Fruit fly (Drosophila melanogaster): ENCODE data around the gene CG42747.
A peak's percentile ranks its signal among the peaks of the same experiment; 100 is the strongest.

Gene CG42747

dm6 chr3L:6397835-6398234, 2.6 kb upstream of the CG42747 start (continued):
- no peak for TF ChIP-seq CG3281 (GFP tag; optimal IDR thresholded peaks at IDR 0.05)

DNA sequence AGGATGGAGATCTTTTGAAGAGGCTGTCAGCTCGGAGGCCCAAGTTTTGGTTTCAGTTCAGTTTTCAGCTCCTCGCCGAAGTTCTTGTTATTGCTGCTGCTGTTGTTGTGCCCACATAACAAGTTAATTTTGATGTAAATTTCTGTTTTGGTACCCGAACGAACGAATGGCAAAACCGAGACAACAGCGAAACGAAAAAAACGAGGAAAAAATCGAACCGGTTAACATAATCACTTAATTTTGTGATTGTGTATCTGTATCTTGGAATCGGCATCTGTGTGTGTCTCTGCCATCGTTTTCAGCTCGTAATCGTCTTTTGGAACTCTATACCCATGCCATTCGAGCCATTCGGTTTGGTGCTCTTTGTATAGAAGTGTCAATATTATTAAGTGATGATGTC, 3.7 kb downstream of the CG42747 start:
- peak; percentile 15 for TF ChIP-seq pfk (GFP tag; optimal IDR thresholded peaks at IDR 0.05)
- peak; percentile 15 for TF ChIP-seq mirr (GFP tag; optimal IDR thresholded peaks at IDR 0.05)
- 0 out of 2 replicates have a peak, but pooled peaks have one; percentile 13 for TF ChIP-seq Adf1 (GFP tag; IDR thresholded peaks at IDR 0.05)
- TF ChIP-seq chinmo (GFP tag; IDR thresholded peaks at IDR 0.05; ENCODE audit: partially characterized antibody) = 0 out of 4 replicates have a peak, but pooled peaks have one; percentile 76
- TF ChIP-seq CG17359 (tag; optimal IDR thresholded peaks at IDR 0.05) = no peak
- peak; percentile 88 for TF ChIP-seq abd-A (tag; optimal IDR thresholded peaks at IDR 0.05)
- TF ChIP-seq CG34224 (GFP tag; IDR thresholded peaks at IDR 0.05; ENCODE audit: partially characterized antibody) = peak; percentile 14; the same call in 1 of the 3 replicates
- no peak for TF ChIP-seq CG8944 (GFP tag; optimal IDR thresholded peaks at IDR 0.05)
- peak; percentile 76 for TF ChIP-seq oc (tag; optimal IDR thresholded peaks at IDR 0.05)
- TF ChIP-seq p53 (GFP tag; optimal IDR thresholded peaks at IDR 0.05) = no peak
- TF ChIP-seq al (GFP tag; IDR thresholded peaks at IDR 0.05) = no peak
- peak; percentile 17 for TF ChIP-seq cg (GFP tag; optimal IDR thresholded peaks at IDR 0.05)
- 0 out of 2 replicates have a peak, but pooled peaks have one; percentile 25 for TF ChIP-seq vvl (GFP tag; IDR thresholded peaks at IDR 0.05)
- TF ChIP-seq B-H2 (GFP tag; optimal IDR thresholded peaks at IDR 0.05) = peak; percentile 20
- TF ChIP-seq CG13894 (tag; optimal IDR thresholded peaks at IDR 0.05) = peak; percentile 53
- peak; percentile 33 for TF ChIP-seq grn (GFP tag; optimal IDR thresholded peaks at IDR 0.05)
- peak; percentile 7 for TF ChIP-seq sqz (GFP tag; optimal IDR thresholded peaks at IDR 0.05)
- peak; percentile 72 for TF ChIP-seq Deaf1 (tag; optimal IDR thresholded peaks at IDR 0.05)
- peak; percentile 51 for TF ChIP-seq CG15269 (tag; optimal IDR thresholded peaks at IDR 0.05)

DNA sequence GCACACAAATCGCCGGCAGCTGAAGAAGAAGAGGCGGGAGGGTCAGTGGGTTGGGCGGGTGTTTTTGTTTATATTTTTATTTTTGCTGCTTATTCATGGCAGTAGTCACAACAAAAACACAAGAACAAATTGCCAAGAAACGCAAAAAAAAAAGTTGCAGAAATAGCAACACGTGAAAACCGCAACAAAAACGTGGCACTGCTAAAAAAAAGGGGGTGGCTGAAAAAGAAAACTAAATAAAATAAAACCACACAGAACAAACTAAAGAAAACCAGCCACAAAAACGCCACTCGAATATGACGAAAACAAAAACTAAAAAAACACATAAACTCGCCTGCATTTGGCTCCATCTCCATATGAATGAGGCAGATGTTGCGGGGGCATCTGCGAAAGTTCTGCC, 4.5 kb downstream of the CG42747 start:
- TF ChIP-seq Mrtf (GFP tag; IDR thresholded peaks at IDR 0.05) (no peak), bsh (GFP tag; optimal IDR thresholded peaks at IDR 0.05) (peak in 1 of 2 experiments; percentile 33)

- TF ChIP-seq Six4 (GFP tag; optimal IDR thresholded peaks at IDR 0.05) = no peak
- no peak for TF ChIP-seq insv (GFP tag; optimal IDR thresholded peaks at IDR 0.05)
- TF ChIP-seq gce (GFP tag; IDR thresholded peaks at IDR 0.05) = no peak
- no peak for TF ChIP-seq fu2 (GFP tag; optimal IDR thresholded peaks at IDR 0.05)
- no peak for TF ChIP-seq caup (GFP tag; optimal IDR thresholded peaks at IDR 0.05; ENCODE audit: severe bottlenecking)
These were observed 36.8 kb downstream of the CG42747 start for dm6 chr3L:6437235-6437634.

DNA sequence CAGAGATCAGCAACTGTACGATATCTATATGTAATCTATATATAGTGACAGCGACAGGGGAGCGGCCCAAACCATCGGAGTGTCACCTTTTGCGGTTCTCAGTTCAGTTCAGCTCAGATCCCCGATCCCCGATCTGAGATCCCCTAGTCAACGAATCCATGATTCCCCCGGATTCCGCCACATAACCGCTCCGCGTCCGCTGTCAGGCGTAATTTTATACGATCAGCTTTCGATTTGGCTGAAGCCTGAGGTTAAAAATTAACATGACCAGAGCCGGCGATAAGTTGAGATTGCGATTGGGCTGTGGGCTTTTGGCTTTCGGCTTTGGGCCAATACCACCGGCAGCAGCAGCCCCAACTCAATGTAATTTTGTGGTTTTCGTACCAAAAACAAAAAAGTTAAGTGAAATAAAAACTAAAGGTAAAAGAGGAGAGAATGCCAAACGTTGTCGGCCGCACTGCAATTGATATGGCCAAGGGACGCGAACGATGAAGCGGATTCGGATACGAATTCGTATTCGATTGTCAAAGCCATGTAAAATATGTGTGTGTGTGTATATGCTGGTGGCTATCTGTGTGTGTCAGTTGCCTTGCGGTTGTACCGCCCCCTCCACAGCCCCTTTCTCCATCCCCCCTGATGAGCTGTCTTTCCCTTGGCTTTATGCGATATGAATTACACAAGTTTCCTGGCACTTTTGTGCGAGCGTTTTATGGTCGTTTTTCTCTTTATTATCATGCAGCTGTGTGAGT, 39.5 kb downstream of the CG42747 start:
- TF ChIP-seq crol (GFP tag; IDR thresholded peaks at IDR 0.05) (peak; percentile 52), CG3847 (GFP tag; IDR thresholded peaks at IDR 0.05) (0 out of 2 replicates have a peak, but pooled peaks have one; percentile 7), cg (GFP tag; optimal IDR thresholded peaks at IDR 0.05) (peak; percentile 34), gcm (GFP tag; optimal IDR thresholded peaks at IDR 0.05) (no peak)

DNA sequence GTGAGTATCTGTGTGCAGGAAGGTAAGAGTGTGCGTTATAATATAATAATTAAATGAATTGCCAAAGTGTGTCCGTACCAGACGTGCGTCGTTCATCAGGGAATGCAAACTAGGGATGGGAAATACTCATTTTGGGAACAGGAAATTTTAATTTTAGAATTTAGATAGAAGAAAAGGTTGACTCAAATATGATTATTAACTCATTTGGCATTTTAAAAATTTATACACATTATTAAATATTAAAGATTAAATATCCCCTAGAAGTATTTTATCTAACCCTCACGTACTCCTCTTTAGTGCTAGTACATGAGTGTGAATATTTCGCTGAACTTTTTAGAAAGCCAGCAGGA, 40.0 kb downstream of the CG42747 start:
- TF ChIP-seq CG12391 (tag; optimal IDR thresholded peaks at IDR 0.05) (no peak), Dp (GFP tag; optimal IDR thresholded peaks at IDR 0.05) (no peak), amos (GFP tag; IDR thresholded peaks at IDR 0.05; ENCODE audit: partially characterized antibody) (no peak), Fer2 (tag; optimal IDR thresholded peaks at IDR 0.05) (no peak), CG31441 (GFP tag; IDR thresholded peaks at IDR 0.05) (no peak), D (optimal IDR thresholded peaks at IDR 0.05) (no peak), D (GFP tag; optimal IDR thresholded peaks at IDR 0.05) (no peak), fd3F (GFP tag; optimal IDR thresholded peaks at IDR 0.05) (no peak), eyg (GFP tag; optimal IDR thresholded peaks at IDR 0.05) (no peak), Hmr (GFP tag; optimal IDR thresholded peaks at IDR 0.05) (no peak), D19A (tag; optimal IDR thresholded peaks at IDR 0.05) (no peak), fd64A (GFP tag; optimal IDR thresholded peaks at IDR 0.05) (no peak)
